Fruit fly (Drosophila melanogaster) whole organism, wandering third instar larva: Measurements from ENCODE around the gene ssp.
A peak's percentile ranks its signal among the peaks of the same experiment; 100 is the strongest.

Experiments
- Abd-B ChIP-seq: fragments of >200 bp; optimal IDR thresholded peaks from 2 replicates; lab custom pipeline; 2017; ENCODE audit warnings: missing biosample characterization, missing genetic modification characterization
- CG32264 ChIP-seq: fragments of 200-800 bp; sonication (Bioruptor generic); optimal IDR thresholded peaks from 2 replicates; lab custom pipeline; 2016; ENCODE audit warnings: missing biosample characterization, missing genetic modification characterization
- CG9705 ChIP-seq: fragments of 200-800 bp; sonication (Bioruptor generic); optimal IDR thresholded peaks from 2 replicates; lab custom pipeline; 2018; ENCODE audit warnings: missing biosample characterization, mild to moderate bottlenecking, missing genetic modification characterization
- CrebA ChIP-seq: fragments of 200-800 bp; sonication (Bioruptor generic); optimal IDR thresholded peaks from 2 replicates; lab custom pipeline; 2016; ENCODE audit warnings: missing biosample characterization, mild to moderate bottlenecking, missing genetic modification characterization, borderline replicate concordance
- Dfd ChIP-seq: fragments of >200 bp; optimal IDR thresholded peaks from 2 replicates; lab custom pipeline; 2017; ENCODE audit warnings: missing biosample characterization, missing genetic modification characterization
- Dif ChIP-seq: fragments of 200-275, 200-300 bp; sonication (Bioruptor generic); optimal IDR thresholded peaks from 2 replicates; lab custom pipeline; 2018; ENCODE audit warnings: missing biosample characterization, missing genetic modification characterization; ENCODE audit not compliant: partially characterized antibody
- GATAd ChIP-seq: sonication (Bioruptor generic); optimal IDR thresholded peaks from 2 replicates; lab custom pipeline; 2016; ENCODE audit warnings: missing biosample characterization, missing genetic modification characterization
- HLH106 ChIP-seq: fragments of 200-800 bp; optimal IDR thresholded peaks from 3 replicates; lab custom pipeline; 2019; ENCODE audit warnings: missing biosample characterization, mild to moderate bottlenecking, missing genetic modification characterization, moderate library complexity
- Hnf4 ChIP-seq: fragments of 200-800 bp; sonication (Bioruptor generic); optimal IDR thresholded peaks from 2 replicates; lab custom pipeline; 2016; ENCODE audit warnings: missing biosample characterization, mild to moderate bottlenecking, missing genetic modification characterization
- Hr78 ChIP-seq: fragments of >200 bp; optimal IDR thresholded peaks from 2 replicates; lab custom pipeline; 2017; ENCODE audit warnings: missing biosample characterization, missing genetic modification characterization
- Hr83 ChIP-seq: fragments of 200-300 bp; sonication (Bioruptor generic); optimal IDR thresholded peaks from 2 replicates; lab custom pipeline; 2016; ENCODE audit warnings: missing biosample characterization, mild to moderate bottlenecking, missing genetic modification characterization, moderate library complexity; ENCODE audit not compliant: poor library complexity, severe bottlenecking
- Jra ChIP-seq: sonication (Bioruptor generic); optimal IDR thresholded peaks from 2 replicates; lab custom pipeline; 2016; ENCODE audit warnings: missing biosample characterization, missing genetic modification characterization
- Mio ChIP-seq: sonication (Bioruptor generic); optimal IDR thresholded peaks from 2 replicates; lab custom pipeline; 2016; ENCODE audit warnings: missing biosample characterization, missing genetic modification characterization
- Myc ChIP-seq: fragments of >200 bp; optimal IDR thresholded peaks from 2 replicates; lab custom pipeline; 2017
- N ChIP-seq: fragments of >200 bp; optimal IDR thresholded peaks from 2 replicates; lab custom pipeline; 2018; ENCODE audit warnings: missing biosample characterization, missing external identifiers, missing genetic modification characterization
- OdsH ChIP-seq: fragments of 200-800 bp; sonication (Bioruptor generic); optimal IDR thresholded peaks from 2 replicates; lab custom pipeline; 2016; ENCODE audit warnings: missing biosample characterization, mild to moderate bottlenecking, missing genetic modification characterization
- Rel ChIP-seq, 2 experiments: fragments of 200-800 bp; sonication (Bioruptor generic) in 1 of 2; optimal IDR thresholded peaks; 2 replicates in 1 of 2; 3 replicates in 1 of 2; lab custom pipeline; 2016 to 2019; ENCODE audit warnings: mild to moderate bottlenecking in 2 of 2, missing biosample characterization in 2 of 2, missing genetic modification characterization in 2 of 2, moderate library complexity in 1 of 2
- Vsx2 ChIP-seq: fragments of 200-300, 225-300 bp; sonication (Bioruptor generic); optimal IDR thresholded peaks from 2 replicates; lab custom pipeline; 2018; ENCODE audit warnings: missing biosample characterization, missing genetic modification characterization; ENCODE audit not compliant: partially characterized antibody
- br ChIP-seq: fragments of 200-800 bp; sonication (Bioruptor generic); optimal IDR thresholded peaks from 2 replicates; lab custom pipeline; 2016; ENCODE audit warnings: missing biosample characterization, missing genetic modification characterization
- brk ChIP-seq: fragments of 200-800 bp; sonication (Bioruptor generic); optimal IDR thresholded peaks from 2 replicates; lab custom pipeline; 2016; ENCODE audit warnings: missing biosample characterization, mild to moderate bottlenecking, missing genetic modification characterization
- dl ChIP-seq, 2 experiments: fragments of 175-275, 200-275 bp in 1 of 2; fragments of 200-275 bp in 1 of 2; sonication (Bioruptor generic); optimal IDR thresholded peaks; lab custom pipeline; 2018; ENCODE audit warnings: mild to moderate bottlenecking in 2 of 2, missing biosample characterization in 2 of 2, missing genetic modification characterization in 2 of 2, moderate library complexity in 2 of 2; ENCODE audit not compliant: partially characterized antibody in 2 of 2, insufficient read depth in 1 of 2
- dmrt93B ChIP-seq: fragments of 200-800 bp; sonication (Bioruptor generic); optimal IDR thresholded peaks from 2 replicates; lab custom pipeline; 2018; ENCODE audit warnings: missing biosample characterization, mild to moderate bottlenecking, missing genetic modification characterization
- dsf ChIP-seq: sonication (Bioruptor generic); optimal IDR thresholded peaks from 2 replicates; lab custom pipeline; 2016; ENCODE audit warnings: missing biosample characterization, missing genetic modification characterization, borderline replicate concordance
- ey ChIP-seq: fragments of 200-800 bp; sonication (Bioruptor generic); optimal IDR thresholded peaks from 2 replicates; lab custom pipeline; 2016; ENCODE audit warnings: missing biosample characterization, missing genetic modification characterization
- foxo ChIP-seq, 2 experiments: fragments of 200-800 bp; sonication (Bioruptor generic); optimal IDR thresholded peaks; 2 replicates in 1 of 2; 3 replicates in 1 of 2; lab custom pipeline; 2016 to 2017; ENCODE audit warnings: missing biosample characterization in 2 of 2, missing genetic modification characterization in 2 of 2
- fru ChIP-seq: fragments of 200-800 bp; sonication (Bioruptor generic); optimal IDR thresholded peaks from 3 replicates; lab custom pipeline; 2016; ENCODE audit warnings: missing biosample characterization, mild to moderate bottlenecking, missing genetic modification characterization
- h ChIP-seq: fragments of 200-800 bp; sonication (Bioruptor generic); optimal IDR thresholded peaks from 3 replicates; lab custom pipeline; 2016; ENCODE audit warnings: missing biosample characterization, mild to moderate bottlenecking, missing genetic modification characterization
- jim ChIP-seq: fragments of 175-275, 200-325 bp; sonication (Bioruptor generic); optimal IDR thresholded peaks from 2 replicates; lab custom pipeline; 2016; ENCODE audit warnings: missing biosample characterization, mild to moderate bottlenecking, missing genetic modification characterization
- lola ChIP-seq: fragments of >200 bp; optimal IDR thresholded peaks from 2 replicates; lab custom pipeline; 2017; ENCODE audit warnings: missing biosample characterization, missing genetic modification characterization
- pan ChIP-seq: fragments of >200 bp; optimal IDR thresholded peaks from 2 replicates; lab custom pipeline; 2017
- psq ChIP-seq: fragments of 200-800 bp; sonication (Bioruptor generic); optimal IDR thresholded peaks from 3 replicates; lab custom pipeline; 2017; ENCODE audit warnings: missing biosample characterization, mild to moderate bottlenecking, missing genetic modification characterization, moderate library complexity
- rgr ChIP-seq: fragments of 200-800 bp; sonication (Bioruptor generic); optimal IDR thresholded peaks from 3 replicates; lab custom pipeline; 2016; ENCODE audit warnings: missing biosample characterization, mild to moderate bottlenecking, missing genetic modification characterization
- sage ChIP-seq: fragments of 200-800 bp; sonication (Bioruptor generic); optimal IDR thresholded peaks from 2 replicates; lab custom pipeline; 2016; ENCODE audit warnings: missing biosample characterization, mild to moderate bottlenecking, missing genetic modification characterization
- sv ChIP-seq: fragments of 200-800 bp; sonication (Bioruptor generic); optimal IDR thresholded peaks from 3 replicates; lab custom pipeline; 2016; ENCODE audit warnings: missing biosample characterization, missing genetic modification characterization
- tai ChIP-seq: sonication (Bioruptor generic); optimal IDR thresholded peaks from 2 replicates; lab custom pipeline; 2016; ENCODE audit warnings: missing biosample characterization, missing genetic modification characterization
- usp ChIP-seq: fragments of >200 bp; optimal IDR thresholded peaks from 2 replicates; lab custom pipeline; 2017; ENCODE audit warnings: missing biosample characterization, missing genetic modification characterization
- woc ChIP-seq: sonication (Bioruptor generic); optimal IDR thresholded peaks from 2 replicates; lab custom pipeline; 2016; ENCODE audit warnings: missing biosample characterization, mild to moderate bottlenecking, missing genetic modification characterization

ssp gene

dm6 chr3L:12090898-12091685 lies 27.0 kb upstream of the ssp start:
- no peak for TF ChIP-seq Dfd (GFP tag; lab: Kevin White, UChicago)
- no peak for TF ChIP-seq woc
- TF ChIP-seq br = no peak
- TF ChIP-seq Mio (GFP tag; lab: Kevin White, UChicago) = no peak
- TF ChIP-seq GATAd = no peak
- no peak for TF ChIP-seq Dif (GFP tag; lab: Kevin White, UChicago)
- no peak for TF ChIP-seq h (GFP tag; lab: Kevin White, UChicago)
- TF ChIP-seq sv (GFP tag; lab: Kevin White, UChicago) = peak; percentile 56
- TF ChIP-seq OdsH (GFP tag; lab: Kevin White, UChicago) = no peak
- no peak for TF ChIP-seq Hr83
- TF ChIP-seq CG9705 (GFP tag; lab: Kevin White, UChicago) = no peak
- no peak for TF ChIP-seq Hnf4 (GFP tag; lab: Kevin White, UChicago)
- TF ChIP-seq CG32264 (GFP tag; lab: Kevin White, UChicago) = no peak
- TF ChIP-seq fru (GFP tag; lab: Kevin White, UChicago) = no peak
- TF ChIP-seq Myc = no peak
- TF ChIP-seq dsf (GFP tag; lab: Kevin White, UChicago) = no peak
- no peak for TF ChIP-seq sage (GFP tag; lab: Kevin White, UChicago)
- no peak for TF ChIP-seq psq (GFP tag; lab: Kevin White, UChicago)
- no peak for TF ChIP-seq Abd-B (GFP tag; lab: Kevin White, UChicago)
- TF ChIP-seq tai (GFP tag; lab: Kevin White, UChicago) = peak; percentile 39
- TF ChIP-seq usp = no peak
- TF ChIP-seq Vsx2 (GFP tag; lab: Kevin White, UChicago) = no peak
- no peak for TF ChIP-seq dl (GFP tag; optimal IDR thresholded peaks at IDR 0.05; lab: Kevin White, UChicago; ENCODE audit: insufficient read depth in 1 of 2, partially characterized antibody in 2 of 2)
- no peak for TF ChIP-seq Rel (GFP tag; optimal IDR thresholded peaks at IDR 0.05; lab: Kevin White, UChicago)
- peak; percentile 44 for TF ChIP-seq Rel (tag; optimal IDR thresholded peaks at IDR 0.05; lab: Kevin White, UChicago)
- no peak for TF ChIP-seq dmrt93B (GFP tag; lab: Kevin White, UChicago)
- TF ChIP-seq N = no peak
- peak; percentile 7 for TF ChIP-seq rgr (GFP tag; lab: Kevin White, UChicago)
- TF ChIP-seq Hr78 (GFP tag; lab: Kevin White, UChicago) = no peak
- TF ChIP-seq foxo (GFP tag; optimal IDR thresholded peaks at IDR 0.05; lab: Kevin White, UChicago) = peak in 1 of 2 experiments; percentile 13
- TF ChIP-seq CrebA (GFP tag; lab: Kevin White, UChicago) = no peak
- no peak for TF ChIP-seq brk
- no peak for TF ChIP-seq Jra (GFP tag; lab: Kevin White, UChicago)
- TF ChIP-seq HLH106 (tag; lab: Kevin White, UChicago) = peak; percentile 38

- TF ChIP-seq tai (GFP tag; lab: Kevin White, UChicago) (no peak), Rel (GFP tag; optimal IDR thresholded peaks at IDR 0.05; lab: Kevin White, UChicago) (no peak), Rel (tag; optimal IDR thresholded peaks at IDR 0.05; lab: Kevin White, UChicago) (no peak), Myc (no peak), br (no peak), GATAd (no peak), rgr (GFP tag; lab: Kevin White, UChicago) (no peak), jim (GFP tag; lab: Kevin White, UChicago) (no peak), h (GFP tag; lab: Kevin White, UChicago) (no peak), sv (GFP tag; lab: Kevin White, UChicago) (no peak), pan (lab: Kevin White, UChicago) (no peak), woc (no peak), sage (GFP tag; lab: Kevin White, UChicago) (no peak), Dfd (GFP tag; lab: Kevin White, UChicago) (no peak)
- TF ChIP-seq, all 38 proteins: peak for 0
Observed at dm6 chr3L:12092860-12093359, 25.1 kb upstream of the ssp start.

dm6 chr3L:12095960-12096359 lies 22.1 kb upstream of the ssp start:
- no peak for TF ChIP-seq sv (GFP tag; lab: Kevin White, UChicago)
- no peak for TF ChIP-seq Dfd (GFP tag; lab: Kevin White, UChicago)
- TF ChIP-seq ey = peak; percentile 10
- no peak for TF ChIP-seq Hr83
- TF ChIP-seq CG9705 (GFP tag; lab: Kevin White, UChicago) = no peak
- no peak for TF ChIP-seq Hnf4 (GFP tag; lab: Kevin White, UChicago)
- no peak for TF ChIP-seq dl (GFP tag; optimal IDR thresholded peaks at IDR 0.05; lab: Kevin White, UChicago; ENCODE audit: insufficient read depth in 1 of 2, partially characterized antibody in 2 of 2)
- peak; percentile 16 for TF ChIP-seq woc
- no peak for TF ChIP-seq N
- TF ChIP-seq CrebA (GFP tag; lab: Kevin White, UChicago) = no peak
- no peak for TF ChIP-seq lola (GFP tag; lab: Kevin White, UChicago)
- no peak for TF ChIP-seq rgr (GFP tag; lab: Kevin White, UChicago)
- peak; percentile 2 for TF ChIP-seq h (GFP tag; lab: Kevin White, UChicago)
- TF ChIP-seq OdsH (GFP tag; lab: Kevin White, UChicago) = no peak
- TF ChIP-seq foxo (GFP tag; optimal IDR thresholded peaks at IDR 0.05; lab: Kevin White, UChicago) = peak in 1 of 2 experiments; percentile 14
- TF ChIP-seq dmrt93B (GFP tag; lab: Kevin White, UChicago) = no peak
- TF ChIP-seq Rel (GFP tag; optimal IDR thresholded peaks at IDR 0.05; lab: Kevin White, UChicago) = no peak
- TF ChIP-seq Rel (tag; optimal IDR thresholded peaks at IDR 0.05; lab: Kevin White, UChicago) = no peak
- no peak for TF ChIP-seq usp
- TF ChIP-seq tai (GFP tag; lab: Kevin White, UChicago) = no peak
- no peak for TF ChIP-seq Hr78 (GFP tag; lab: Kevin White, UChicago)
- TF ChIP-seq dsf (GFP tag; lab: Kevin White, UChicago) = no peak
- TF ChIP-seq jim (GFP tag; lab: Kevin White, UChicago) = no peak
- TF ChIP-seq Vsx2 (GFP tag; lab: Kevin White, UChicago) = no peak
- no peak for TF ChIP-seq HLH106 (tag; lab: Kevin White, UChicago)
